Worm (Caenorhabditis elegans): ENCODE data around the gene F02C9.1.

The F02C9.1 gene

DNA sequence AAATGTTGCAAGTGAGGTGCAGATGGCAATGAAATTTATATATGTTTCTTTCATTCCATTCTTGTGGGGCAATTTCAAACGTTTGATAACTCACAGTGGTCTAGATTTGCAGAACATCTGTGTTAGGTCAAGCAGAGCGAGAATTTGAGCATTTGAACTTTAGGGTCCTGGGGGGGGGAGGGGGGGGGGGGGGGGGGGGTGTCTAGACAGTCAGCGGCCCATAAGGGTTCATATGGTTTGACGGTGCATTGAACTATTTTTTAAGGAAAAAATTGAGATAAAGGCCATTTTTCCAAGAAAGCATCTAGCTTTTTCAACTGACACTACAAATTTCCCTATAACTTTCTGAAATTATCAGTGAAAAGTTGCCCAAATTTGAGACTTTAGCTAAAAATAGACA, 47.4 kb downstream of the F02C9.1 start:
- TF ChIP-seq flh-1 (GFP tag; optimal IDR thresholded peaks at IDR 0.05) (no peak), zip-8 (tag; optimal IDR thresholded peaks at IDR 0.05) (no peak), blmp-1 (tag; optimal IDR thresholded peaks at IDR 0.05) (no peak), mls-2 (tag; optimal IDR thresholded peaks at IDR 0.05) (no peak), ham-2 (GFP tag; optimal IDR thresholded peaks at IDR 0.05) (no peak), drap-1 (GFP tag; optimal IDR thresholded peaks at IDR 0.05) (no peak), lsy-2 (tag; optimal IDR thresholded peaks at IDR 0.05) (no peak), sem-2 (GFP tag; optimal IDR thresholded peaks at IDR 0.05) (no peak), ztf-11 (tag; optimal IDR thresholded peaks at IDR 0.05) (no peak), mab-5 (tag; optimal IDR thresholded peaks at IDR 0.05) (no peak), ceh-43 (GFP tag; optimal IDR thresholded peaks at IDR 0.05) (no peak), pha-4 (tag; optimal IDR thresholded peaks at IDR 0.05) (no peak), nhr-28 (tag; optimal IDR thresholded peaks at IDR 0.05) (no peak), mep-1 (tag; optimal IDR thresholded peaks at IDR 0.05) (no peak), M03D4.4 (tag; optimal IDR thresholded peaks at IDR 0.05) (no peak), nhr-237 (tag; optimal IDR thresholded peaks at IDR 0.05) (no peak), cnd-1 (tag; optimal IDR thresholded peaks at IDR 0.05) (no peak), bed-3 (GFP tag; optimal IDR thresholded peaks at IDR 0.05) (no peak), elt-3 (tag; optimal IDR thresholded peaks at IDR 0.05) (no peak), unc-39 (tag; optimal IDR thresholded peaks at IDR 0.05) (no peak)

DNA sequence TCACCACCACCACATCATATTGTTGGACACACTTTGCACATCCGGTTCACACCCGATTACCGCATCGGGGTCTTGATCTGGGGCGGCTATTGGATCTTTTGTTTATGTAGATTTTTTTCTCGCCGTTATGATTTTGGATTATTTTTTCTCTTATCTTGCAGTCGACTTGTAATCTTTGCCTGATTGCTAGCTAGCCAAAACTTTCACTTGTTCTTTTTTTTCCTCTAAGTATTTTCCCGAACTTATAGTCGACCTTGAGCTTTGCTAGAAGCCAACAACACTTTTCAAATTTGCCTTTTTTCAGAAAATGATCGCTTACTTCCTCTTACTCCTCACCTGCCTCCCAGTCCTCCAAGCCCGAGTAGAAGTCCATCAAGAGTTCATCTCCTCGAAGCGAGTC, 49.5 kb downstream of the F02C9.1 start, which contains the start of gene lag-2:
Gene lag-2, plus strand, starts transcription at position 301 of the 400 bp plus-strand sequence.
- no peak for TF ChIP-seq tbx-8 (GFP tag; optimal IDR thresholded peaks at IDR 0.05)

Data from whole organism, mixed stage, embryonic.